Worm (Caenorhabditis elegans) whole organism, L4/young adult: ENCODE data around the gene R151.10.

ENCODE experiments used
- W03F9.2 ChIP-seq: fragments of 150-350 bp; optimal IDR thresholded peaks from 2 replicates; lab custom pipeline; 2014; ENCODE audit warnings: missing biosample characterization, missing genetic modification characterization
- dao-5 ChIP-seq: sonication (generic microtip); optimal IDR thresholded peaks from 2 replicates; lab custom pipeline; 2016; ENCODE audit warnings: missing genotype, missing genetic modification characterization, moderate library complexity, missing compliant biosample characterization
- him-1 ChIP-seq: sonication (generic microtip); optimal IDR thresholded peaks from 2 replicates; lab custom pipeline; 2016; ENCODE audit warnings: missing genotype, missing genetic modification reagents, missing genetic modification characterization, missing compliant biosample characterization

- no peak for TF ChIP-seq him-1 (tag; lab: Kevin White, UChicago)
- no peak for TF ChIP-seq W03F9.2 (tag; lab: Kevin White, UChicago)
- no peak for TF ChIP-seq dao-5 (tag; lab: Kevin White, UChicago)
Observed at ce11 chrIII:7180613-7181012, 50.1 kb downstream of the R151.10 start, which contains the start of gene ndab-2.
